Worm (Caenorhabditis elegans) whole organism, L4/young adult: ENCODE measurements around the gene nhr-258.

Source experiments
- W03F9.2 ChIP-seq: fragments of 150-350 bp; optimal IDR thresholded peaks from 2 replicates; lab custom pipeline; 2014; ENCODE audit warnings: missing biosample characterization, missing genetic modification characterization
- dao-5 ChIP-seq: sonication (generic microtip); optimal IDR thresholded peaks from 2 replicates; lab custom pipeline; 2016; ENCODE audit warnings: missing genotype, missing genetic modification characterization, moderate library complexity, missing compliant biosample characterization

DNA sequence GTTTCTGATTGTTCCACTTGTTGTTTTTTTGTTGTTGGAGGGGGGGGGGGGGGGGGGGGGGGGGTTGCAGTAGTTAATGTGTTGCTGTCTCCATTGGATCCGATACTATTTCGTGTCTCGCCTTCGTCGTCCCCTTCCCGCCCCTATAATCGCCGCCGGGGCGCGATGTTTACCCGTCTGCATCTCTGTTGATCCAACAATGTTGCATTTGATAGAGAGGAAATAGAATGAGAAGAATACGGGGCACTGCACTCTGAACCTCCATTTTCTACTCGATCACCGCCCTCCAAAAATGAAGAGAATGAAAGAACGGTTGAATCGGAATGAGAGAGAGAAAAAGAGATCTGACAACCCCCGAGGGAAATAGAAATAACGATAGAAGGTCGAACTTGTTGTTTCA lies 23.0 kb downstream of the nhr-258 start:
- TF ChIP-seq dao-5 (tag; lab: Kevin White, UChicago) (no peak), W03F9.2 (tag; lab: Kevin White, UChicago) (no peak)
